Worm (Caenorhabditis elegans) whole organism, L4 larva: Measurements from ENCODE around the gene str-109.

Experiments used
- F26F4.8 ChIP-seq: fragments of 200-800 bp; sonication (Bioruptor generic); conservative IDR thresholded peaks from 2 replicates; pipeline ENCODE4 v1.3.6; 2022; ENCODE audit warnings: missing genetic modification characterization, missing compliant biosample characterization
- F37D6.2 ChIP-seq: sonication (generic microtip); optimal IDR thresholded peaks from 2 replicates; lab custom pipeline; 2016; ENCODE audit warnings: mild to moderate bottlenecking, missing genetic modification characterization, missing compliant biosample characterization
- F44E2.7 ChIP-seq: fragments of 200-800 bp; sonication (Bioruptor generic); IDR thresholded peaks from 2 replicates; pipeline ENCODE4 v2.1.2; 2022; ENCODE audit warnings: missing genetic modification characterization, missing compliant biosample characterization
- T20F7.1 ChIP-seq: fragments of 200-800 bp; sonication (Bioruptor generic); optimal IDR thresholded peaks from 2 replicates; lab custom pipeline; 2018; ENCODE audit warnings: mild to moderate bottlenecking, missing genetic modification characterization, missing compliant biosample characterization
- Y105C5A.15 ChIP-seq: fragments of 200-800 bp; sonication (Bioruptor generic); IDR thresholded peaks from 2 replicates; pipeline ENCODE4 v1.3.6; 2022; ENCODE audit warnings: missing genetic modification characterization, missing compliant biosample characterization
- aha-1 ChIP-seq: fragments of 150-350 bp; peaks from one replicate; lab custom pipeline; 2014; ENCODE audit warnings: missing biosample characterization, missing genetic modification characterization
- arid-1 ChIP-seq: fragments of 200-800 bp; sonication (Bioruptor generic); conservative IDR thresholded peaks from 2 replicates; pipeline ENCODE4 v1.3.6; 2022; ENCODE audit warnings: missing genetic modification reagents, missing genetic modification characterization, missing compliant biosample characterization
- attf-4 ChIP-seq: sonication (generic microtip); optimal IDR thresholded peaks from 3 replicates; lab custom pipeline; 2017; ENCODE audit warnings: missing biosample characterization, missing genetic modification characterization
- ceh-28 ChIP-seq: fragments of 150-350 bp; optimal IDR thresholded peaks from 2 replicates; lab custom pipeline; 2014; ENCODE audit warnings: missing biosample characterization, missing genetic modification reagents, missing genetic modification characterization
- ceh-32 ChIP-seq: sonication (generic microtip); optimal IDR thresholded peaks from 2 replicates; lab custom pipeline; 2016; ENCODE audit warnings: mild to moderate bottlenecking, missing genetic modification characterization, missing compliant biosample characterization; ENCODE audit not compliant: poor library complexity
- ceh-44 ChIP-seq: fragments of 200-800 bp; sonication (Bioruptor generic); IDR thresholded peaks from 2 replicates; pipeline ENCODE4 v1.3.6; 2022; ENCODE audit warnings: missing genetic modification reagents, missing genetic modification characterization, missing compliant biosample characterization
- ces-1 ChIP-seq: fragments of 150-350 bp; sonication (generic microtip); optimal IDR thresholded peaks from 4 replicates; lab custom pipeline; 2014; ENCODE audit warnings: missing biosample characterization, missing genetic modification reagents, missing genetic modification characterization
- cey-2 ChIP-seq: sonication (generic microtip); optimal IDR thresholded peaks from 3 replicates; lab custom pipeline; 2017; ENCODE audit warnings: missing genetic modification characterization, mild to moderate bottlenecking, missing compliant biosample characterization, antibody characterized with exemption, borderline replicate concordance; ENCODE audit not compliant: insufficient read depth
- ctbp-1 ChIP-seq: fragments of 200-800 bp; sonication (Bioruptor generic); IDR thresholded peaks from 2 replicates; pipeline ENCODE4 v1.3.6; 2022; ENCODE audit warnings: missing genetic modification reagents, missing genetic modification characterization, missing compliant biosample characterization
- daf-12 ChIP-seq: fragments of 150-350 bp; optimal IDR thresholded peaks from 2 replicates; lab custom pipeline; 2014; ENCODE audit warnings: missing biosample characterization, missing genetic modification reagents, missing genetic modification characterization
- daf-16 ChIP-seq, 3 experiments: sonication (generic microtip); optimal IDR thresholded peaks; 2 replicates each; lab custom pipeline; 2016 to 2017; ENCODE audit warnings: missing genetic modification characterization in 3 of 3, missing genetic modification reagents in 3 of 3, mild to moderate bottlenecking in 2 of 3, missing compliant biosample characterization in 2 of 3, missing biosample characterization in 1 of 3, moderate library complexity in 1 of 3
- daf-8 ChIP-seq: fragments of 200-800 bp; sonication (Bioruptor generic); IDR thresholded peaks from 2 replicates; pipeline ENCODE4 v1.3.6; 2022; ENCODE audit warnings: missing genetic modification characterization, missing compliant biosample characterization
- dmd-6 ChIP-seq: fragments of 200-800 bp; sonication (Bioruptor generic); IDR thresholded peaks from 2 replicates; pipeline ENCODE4 v1.3.6; 2022; ENCODE audit warnings: missing genetic modification reagents, missing genetic modification characterization, missing compliant biosample characterization
- dve-1 ChIP-seq: sonication (generic microtip); optimal IDR thresholded peaks from 2 replicates; lab custom pipeline; 2017; ENCODE audit warnings: antibody characterized with exemption, mild to moderate bottlenecking, missing genetic modification characterization, missing compliant biosample characterization; ENCODE audit not compliant: insufficient read depth
- egl-43 ChIP-seq: fragments of 200-800 bp; sonication (Bioruptor generic); IDR thresholded peaks from 2 replicates; pipeline ENCODE4 v1.3.6; 2022; ENCODE audit warnings: missing genetic modification reagents, missing genetic modification characterization, missing compliant biosample characterization
- fos-1 ChIP-seq: fragments of 150-350 bp; optimal IDR thresholded peaks from 2 replicates; lab custom pipeline; 2014; ENCODE audit warnings: missing biosample characterization, missing genetic modification characterization
- hif-1 ChIP-seq, 2 experiments: sonication (generic microtip); optimal IDR thresholded peaks; 2 replicates each; lab custom pipeline; 2016 to 2017; ENCODE audit warnings: missing compliant biosample characterization in 2 of 2, missing genetic modification characterization in 2 of 2, missing genetic modification reagents in 2 of 2, missing genotype in 2 of 2, mild to moderate bottlenecking in 1 of 2
- hlh-30 ChIP-seq: sonication (generic microtip); optimal IDR thresholded peaks from 2 replicates; lab custom pipeline; 2017; ENCODE audit warnings: antibody characterized with exemption, mild to moderate bottlenecking, missing genetic modification characterization, missing compliant biosample characterization; ENCODE audit not compliant: insufficient read depth
- lin-13 ChIP-seq: fragments of 150-350 bp; optimal IDR thresholded peaks from 2 replicates; lab custom pipeline; 2014; ENCODE audit warnings: missing biosample characterization, missing genetic modification reagents, missing genetic modification characterization
- lin-38 ChIP-seq: fragments of 200-800 bp; sonication (Bioruptor generic); IDR thresholded peaks from 2 replicates; pipeline ENCODE4 v1.3.6; 2022; ENCODE audit warnings: missing genetic modification reagents, missing genetic modification characterization, missing compliant biosample characterization
- mdl-1 ChIP-seq, 2 experiments: fragments of 150-350 bp in 1 of 2; sonication (generic microtip) in 1 of 2; optimal IDR thresholded peaks; 2 replicates each; lab custom pipeline; 2014 to 2017; ENCODE audit warnings: missing biosample characterization in 2 of 2, missing genetic modification characterization in 2 of 2
- mdt-29 ChIP-seq: fragments of 200-800 bp; sonication (Bioruptor generic); IDR thresholded peaks from 2 replicates; pipeline ENCODE4 v1.3.6; 2022; ENCODE audit warnings: missing genetic modification reagents, missing genetic modification characterization, missing compliant biosample characterization
- mes-2 ChIP-seq: sonication (generic microtip); optimal IDR thresholded peaks from 2 replicates; lab custom pipeline; 2016; ENCODE audit warnings: missing genotype, mild to moderate bottlenecking, missing genetic modification characterization, missing compliant biosample characterization; ENCODE audit not compliant: poor library complexity, severe bottlenecking
- nhr-237 ChIP-seq: sonication (generic microtip); optimal IDR thresholded peaks from 2 replicates; lab custom pipeline; 2017; ENCODE audit warnings: missing biosample characterization, missing genetic modification characterization
- nhr-25 ChIP-seq: sonication (generic microtip); optimal IDR thresholded peaks from 2 replicates; lab custom pipeline; 2017; ENCODE audit warnings: missing genetic modification characterization, mild to moderate bottlenecking, missing compliant biosample characterization, antibody characterized with exemption, moderate library complexity, borderline replicate concordance; ENCODE audit not compliant: insufficient read depth
- nhr-28 ChIP-seq: fragments of 150-350 bp; optimal IDR thresholded peaks from 2 replicates; lab custom pipeline; 2014; ENCODE audit warnings: missing biosample characterization, missing genetic modification characterization
- nhr-41 ChIP-seq: fragments of 200-800 bp; sonication (Bioruptor generic); IDR thresholded peaks from 2 replicates; pipeline ENCODE4 v1.3.6; 2022; ENCODE audit warnings: missing genetic modification reagents, missing genetic modification characterization, missing compliant biosample characterization
- nhr-77 ChIP-seq: fragments of 150-350 bp; optimal IDR thresholded peaks from 2 replicates; lab custom pipeline; 2014; ENCODE audit warnings: missing biosample characterization, missing genetic modification characterization
- pha-4 ChIP-seq, 2 experiments: fragments of 150-350 bp in 1 of 2; fragments of 200-800 bp in 1 of 2; sonication (Bioruptor generic) in 1 of 2; IDR thresholded peaks in 1 of 2; optimal IDR thresholded peaks in 1 of 2; 2 replicates each; pipeline versions ENCODE4 v1.3.6 to Lab custom; 2014 to 2022; ENCODE audit warnings: missing genetic modification characterization in 2 of 2, missing genetic modification reagents in 2 of 2, missing biosample characterization in 1 of 2, missing compliant biosample characterization in 1 of 2
- pqm-1 ChIP-seq: sonication (generic microtip); optimal IDR thresholded peaks from 2 replicates; lab custom pipeline; 2017; ENCODE audit warnings: missing biosample characterization, missing genetic modification characterization
- rbr-2 ChIP-seq: sonication (generic microtip); optimal IDR thresholded peaks from 2 replicates; lab custom pipeline; 2016; ENCODE audit warnings: missing genotype, missing genetic modification characterization, missing compliant biosample characterization
- snpc-1.2 ChIP-seq: fragments of 200-800 bp; sonication (Bioruptor generic); IDR thresholded peaks from 2 replicates; pipeline ENCODE4 v1.3.6; 2022; ENCODE audit warnings: missing genetic modification reagents, missing genetic modification characterization, missing compliant biosample characterization
- snpc-4 ChIP-seq: fragments of 150-350 bp; optimal IDR thresholded peaks from 2 replicates; lab custom pipeline; 2014; ENCODE audit warnings: missing biosample characterization, missing genetic modification characterization
- spr-3 ChIP-seq: fragments of 200-800 bp; sonication (Bioruptor generic); optimal IDR thresholded peaks from 2 replicates; lab custom pipeline; 2018; ENCODE audit warnings: mild to moderate bottlenecking, missing genetic modification characterization, missing compliant biosample characterization
- unc-39 ChIP-seq: sonication (generic microtip); optimal IDR thresholded peaks from 2 replicates; lab custom pipeline; 2017; ENCODE audit warnings: missing biosample characterization, missing genetic modification characterization
- unc-62 ChIP-seq, 3 experiments: fragments of 150-350 bp in 1 of 3; sonication (generic microtip); optimal IDR thresholded peaks in 2 of 3; peaks in 1 of 3; 1 replicate in 1 of 3; 2 replicates in 2 of 3; lab custom pipeline; 2014 to 2017; ENCODE audit warnings: missing biosample characterization in 3 of 3, missing genetic modification characterization in 3 of 3, missing genetic modification reagents in 3 of 3, missing genotype in 1 of 3
- zag-1 ChIP-seq: fragments of 150-350 bp; optimal IDR thresholded peaks from 2 replicates; lab custom pipeline; 2014; ENCODE audit warnings: missing biosample characterization, missing genetic modification characterization
- zfp-2 ChIP-seq: sonication (generic microtip); optimal IDR thresholded peaks from 2 replicates; lab custom pipeline; 2016; ENCODE audit warnings: mild to moderate bottlenecking, missing genetic modification characterization, missing compliant biosample characterization
- zip-11 ChIP-seq: fragments of 200-800 bp; sonication (Bioruptor generic); IDR thresholded peaks from 2 replicates; pipeline ENCODE4 v1.3.6; 2022; ENCODE audit warnings: missing genetic modification characterization, missing compliant biosample characterization
- ztf-11 ChIP-seq: fragments of 150-350 bp; optimal IDR thresholded peaks from 2 replicates; lab custom pipeline; 2014; ENCODE audit warnings: missing biosample characterization, missing genetic modification characterization

The str-109 gene

DNA sequence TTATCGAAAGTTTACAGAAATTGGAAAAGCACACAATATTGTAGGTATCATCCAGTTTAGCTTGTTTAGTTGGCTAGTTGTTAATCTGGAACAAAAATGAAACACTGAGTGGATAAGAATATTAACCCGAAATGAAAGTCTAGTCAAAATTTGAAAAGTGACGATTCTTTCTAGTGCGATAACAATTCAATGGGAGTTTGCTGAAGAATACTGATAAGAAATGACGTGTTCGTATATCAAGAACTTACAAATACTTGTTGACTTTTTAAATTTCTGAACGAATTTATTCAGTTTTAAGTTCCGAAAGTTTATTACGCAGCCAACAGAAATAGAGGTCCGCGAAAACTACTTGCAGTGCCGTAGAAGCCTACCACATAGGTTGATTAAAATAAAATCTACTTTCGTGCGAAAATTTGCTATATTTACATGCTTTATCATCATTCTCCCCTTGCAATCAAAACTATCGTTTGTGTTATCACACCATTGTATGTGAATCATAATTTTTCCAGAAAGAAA lies 18.9 kb downstream of the str-109 start, which contains the start of gene fbxa-88:
Gene fbxa-88, minus strand, starts transcription at position 51 of the 516 bp plus-strand sequence.
- TF ChIP-seq F26F4.8 (no peak), cey-2 (tag; lab: Kevin White, UChicago) (no peak), ces-1 (GFP tag; lab: Kevin White, UChicago) (no peak), zip-11 (GFP tag; lab: Robert Waterston, UW) (no peak), daf-16 (GFP tag; optimal IDR thresholded peaks at IDR 0.05; lab: Kevin White, UChicago) (no peak), daf-16 (tag; optimal IDR thresholded peaks at IDR 0.05; lab: Kevin White, UChicago) (no peak), snpc-4 (tag; lab: Kevin White, UChicago) (no peak), zag-1 (tag; lab: Kevin White, UChicago) (no peak), mes-2 (tag; lab: Kevin White, UChicago) (no peak), hlh-30 (no peak), egl-43 (GFP tag; lab: Robert Waterston, UW) (no peak), dve-1 (tag; lab: Kevin White, UChicago) (no peak), nhr-41 (no peak), mdl-1 (tag; optimal IDR thresholded peaks at IDR 0.05; lab: Kevin White, UChicago) (no peak), T20F7.1 (no peak), F44E2.7 (GFP tag; lab: Robert Waterston, UW) (no peak), F37D6.2 (tag; lab: Kevin White, UChicago) (no peak), nhr-25 (tag; lab: Kevin White, UChicago) (no peak), snpc-1.2 (GFP tag; lab: Robert Waterston, UW) (no peak), zfp-2 (tag; lab: Kevin White, UChicago) (no peak), daf-8 (GFP tag; lab: Robert Waterston, UW) (no peak), pqm-1 (peak; percentile 42), ceh-44 (GFP tag; lab: Robert Waterston, UW) (no peak), spr-3 (GFP tag; lab: Kevin White, UChicago) (no peak), lin-38 (GFP tag; lab: Robert Waterston, UW) (no peak), attf-4 (no peak), mdt-29 (no peak), nhr-28 (tag; lab: Kevin White, UChicago) (peak; percentile 66), fos-1 (tag; lab: Kevin White, UChicago) (no peak), unc-62 (GFP tag; optimal IDR thresholded peaks at IDR 0.05 in 1 of 2; lab: Kevin White, UChicago) (peak in 1 of 2 experiments; percentile 4), unc-62 (tag; optimal IDR thresholded peaks at IDR 0.05; lab: Kevin White, UChicago) (no peak), nhr-77 (peak; percentile 41), aha-1 (tag; lab: Kevin White, UChicago) (no peak), dmd-6 (peak; percentile 52; the same call in 1 of the 2 replicates), lin-13 (GFP tag; lab: Kevin White, UChicago) (no peak)

DNA sequence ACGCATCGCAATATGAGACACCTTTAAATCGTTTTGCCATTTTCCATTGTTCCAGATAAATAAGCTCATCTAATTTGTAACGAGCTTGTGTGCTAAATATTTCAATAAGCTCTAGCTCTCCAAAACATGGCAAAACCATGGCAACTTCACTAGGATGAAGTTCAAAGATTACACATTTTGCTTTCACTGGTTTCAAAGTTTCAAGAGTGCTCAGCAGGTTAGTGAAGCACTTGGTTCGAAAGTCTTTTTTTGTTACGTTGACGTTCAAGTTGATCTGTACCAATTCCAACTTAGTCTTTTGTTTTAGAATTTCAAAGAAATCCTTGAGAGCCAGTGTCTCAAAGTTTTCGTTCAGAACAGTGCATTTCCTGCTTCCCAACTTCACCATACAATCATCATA lies 19.7 kb downstream of the str-109 start, which contains the start of gene fbxa-18:
Gene fbxa-18, plus strand, starts transcription at position 301 of the 400 bp plus-strand sequence.
- TF ChIP-seq spr-3 (GFP tag; lab: Kevin White, UChicago) (no peak), dve-1 (tag; lab: Kevin White, UChicago) (no peak), daf-12 (tag; lab: Kevin White, UChicago) (no peak), F44E2.7 (GFP tag; lab: Robert Waterston, UW) (no peak), Y105C5A.15 (GFP tag; lab: Robert Waterston, UW) (no peak), pha-4 (GFP tag; IDR thresholded peaks at IDR 0.05; lab: Robert Waterston, UW) (no peak), pha-4 (tag; optimal IDR thresholded peaks at IDR 0.05; lab: Kevin White, UChicago) (no peak), ctbp-1 (GFP tag; lab: Robert Waterston, UW) (no peak), arid-1 (GFP tag; lab: Robert Waterston, UW) (no peak), ztf-11 (tag; lab: Kevin White, UChicago) (no peak), nhr-237 (tag; lab: Kevin White, UChicago) (no peak), snpc-4 (tag; lab: Kevin White, UChicago) (no peak), ceh-32 (no peak), aha-1 (tag; lab: Kevin White, UChicago) (no peak), pqm-1 (no peak), hif-1 (tag; optimal IDR thresholded peaks at IDR 0.05; lab: Kevin White, UChicago) (no peak), unc-39 (no peak), ceh-44 (GFP tag; lab: Robert Waterston, UW) (no peak), ceh-28 (tag; lab: Kevin White, UChicago) (no peak), rbr-2 (tag; lab: Kevin White, UChicago) (no peak)
- TF ChIP-seq, all 104 proteins: peak for 0
